Worm (Caenorhabditis elegans): ENCODE measurements around the gene B0464.6.
"Not testable (repeated sequence)": the region's sequence is repeated elsewhere in the genome, so short reads cannot be mapped to it uniquely, and the experiment has no call there.

Gene B0464.6

DNA sequence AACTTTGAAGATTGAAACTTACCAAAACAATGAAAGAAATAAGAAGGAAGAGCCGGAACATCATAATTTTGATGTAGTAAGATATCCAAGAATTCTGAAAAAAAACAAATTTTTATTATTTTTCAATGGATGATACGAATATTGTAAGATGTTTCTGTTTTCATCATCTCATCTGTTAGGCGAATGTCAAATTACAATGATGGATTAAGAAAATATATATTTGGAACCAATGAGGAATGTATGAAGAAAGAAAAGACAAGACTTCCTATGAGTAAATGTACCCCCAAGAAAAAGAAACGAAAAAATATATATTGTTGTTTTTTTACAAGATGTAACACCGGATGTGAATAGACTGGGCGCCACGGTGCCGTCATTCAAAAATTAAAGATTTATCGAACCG lies 39.5 kb downstream of the B0464.6 start, which contains the start of gene T26G10.5:
Gene T26G10.5 (minus strand): TSS at position 101 of the 400 bp plus-strand sequence.
- TF ChIP-seq npax-4 (tag; optimal IDR thresholded peaks at IDR 0.05) (no peak), syd-9 (tag; optimal IDR thresholded peaks at IDR 0.05) (no peak), odd-2 (tag; optimal IDR thresholded peaks at IDR 0.05) (no peak), ztf-16 (tag; optimal IDR thresholded peaks at IDR 0.05) (no peak), K09A11.1 (tag; optimal IDR thresholded peaks at IDR 0.05; ENCODE audit: insufficient read depth) (no peak), pat-9 (tag; optimal IDR thresholded peaks at IDR 0.05) (no peak), madf-2 (tag; optimal IDR thresholded peaks at IDR 0.05) (no peak), fkh-10 (GFP tag; optimal IDR thresholded peaks at IDR 0.05) (no peak), nhr-11 (tag; optimal IDR thresholded peaks at IDR 0.05) (no peak), ttx-3 (tag; optimal IDR thresholded peaks at IDR 0.05) (no peak), T23F11.4 (GFP tag; optimal IDR thresholded peaks at IDR 0.05) (no peak), unc-55 (GFP tag; optimal IDR thresholded peaks at IDR 0.05) (no peak), C38D4.7 (GFP tag; optimal IDR thresholded peaks at IDR 0.05) (no peak), pqm-1 (tag; optimal IDR thresholded peaks at IDR 0.05) (no peak), sox-4 (tag; optimal IDR thresholded peaks at IDR 0.05) (no peak), K02D7.2 (tag; optimal IDR thresholded peaks at IDR 0.05) (no peak), che-1 (tag; optimal IDR thresholded peaks at IDR 0.05) (no peak), fkh-6 (tag; optimal IDR thresholded peaks at IDR 0.05) (no peak), unc-3 (GFP tag; conservative IDR thresholded peaks at IDR 0.05) (no peak), unc-3 (tag; optimal IDR thresholded peaks at IDR 0.05) (no peak)

DNA sequence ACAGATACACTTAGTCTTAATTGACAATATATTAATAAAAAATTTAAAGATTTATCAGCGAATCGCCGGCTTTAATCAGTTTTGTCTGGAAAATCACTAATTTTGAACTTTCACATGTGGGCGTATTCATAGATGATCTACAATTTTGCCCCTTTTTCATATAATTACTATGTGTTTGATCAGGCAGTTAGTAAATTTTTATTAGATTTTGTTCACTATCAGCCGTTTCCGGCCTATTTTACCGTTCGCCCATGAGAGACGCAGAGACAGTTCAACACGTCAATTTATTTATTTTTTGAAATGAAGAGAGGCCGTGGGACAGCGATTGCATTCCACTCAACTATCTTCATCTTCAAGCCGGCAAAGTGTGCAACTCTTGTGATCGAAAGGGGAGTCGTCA lies 45.5 kb downstream of the B0464.6 start, which contains the start of gene T26G10.4:
Gene T26G10.4 (plus strand): TSS at position 301 of the 400 bp plus-strand sequence.
- not testable (repeated sequence) for TF ChIP-seq sox-2 (GFP tag; IDR thresholded peaks at IDR 0.05); tbx-7 (tag; optimal IDR thresholded peaks at IDR 0.05); K02D7.2 (tag; optimal IDR thresholded peaks at IDR 0.05)

DNA sequence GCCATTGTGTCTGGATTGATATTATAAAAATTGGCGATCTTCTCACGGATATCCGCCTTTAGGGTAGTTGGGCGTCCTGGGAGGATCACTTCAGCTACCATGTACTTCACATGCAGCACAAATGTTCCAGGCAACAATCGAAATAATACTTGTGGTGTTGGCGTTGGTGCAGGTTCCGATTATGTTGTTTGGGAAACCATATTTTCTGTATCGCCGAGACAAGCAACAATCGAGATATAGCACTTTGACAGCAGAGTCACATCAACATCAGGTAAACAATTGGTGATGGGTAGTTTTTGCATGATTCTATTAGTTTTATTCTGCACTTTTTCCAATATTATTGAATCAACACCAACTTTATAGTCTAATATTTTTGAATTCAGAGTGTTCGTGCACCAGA lies 52.4 kb downstream of the B0464.6 start, which contains the start of gene T26G10.3:
Gene T26G10.3 (minus strand): TSS at position 101 of the 400 bp plus-strand sequence.
- TF ChIP-seq C08G9.2 (tag; optimal IDR thresholded peaks at IDR 0.05) (no peak), ceh-48 (tag; optimal IDR thresholded peaks at IDR 0.05) (no peak), unc-3 (GFP tag; conservative IDR thresholded peaks at IDR 0.05) (no peak), unc-3 (tag; optimal IDR thresholded peaks at IDR 0.05) (no peak), lin-11 (tag; optimal IDR thresholded peaks at IDR 0.05) (no peak), pax-1 (tag; optimal IDR thresholded peaks at IDR 0.05) (no peak), elt-2 (tag; optimal IDR thresholded peaks at IDR 0.05) (no peak), K02D7.2 (tag; optimal IDR thresholded peaks at IDR 0.05) (no peak), mec-3 (tag; optimal IDR thresholded peaks at IDR 0.05; ENCODE audit: borderline replicate concordance) (no peak), dmd-4 (tag; optimal IDR thresholded peaks at IDR 0.05; ENCODE audit: borderline replicate concordance) (no peak), rnt-1 (tag; optimal IDR thresholded peaks at IDR 0.05) (no peak), ceh-24 (tag; optimal IDR thresholded peaks at IDR 0.05) (no peak), gmeb-2 (tag; optimal IDR thresholded peaks at IDR 0.05) (no peak), ets-4 (tag; optimal IDR thresholded peaks at IDR 0.05) (no peak)

Data from whole organism, late embryonic.